Fruit fly (Drosophila melanogaster) whole organism, pupa: ENCODE results near the gene CG13365.
A peak's percentile ranks its signal among the peaks of the same experiment; 100 is the strongest.

Source experiments
- CG14655 ChIP-seq: fragments of 200-800 bp; sonication (Bioruptor generic); optimal IDR thresholded peaks from 3 replicates; lab custom pipeline; 2017; ENCODE audit warnings: mild to moderate bottlenecking, missing biosample characterization, missing genetic modification reagents, missing genetic modification characterization
- CG17806 ChIP-seq: fragments of 200-800 bp; sonication (Bioruptor generic); optimal IDR thresholded peaks from 2 replicates; lab custom pipeline; 2018; ENCODE audit warnings: missing biosample characterization, mild to moderate bottlenecking, missing genetic modification characterization, moderate library complexity
- CG34367 ChIP-seq: fragments of 200-800 bp; sonication (Bioruptor generic); optimal IDR thresholded peaks from 2 replicates; lab custom pipeline; 2018; ENCODE audit warnings: missing biosample characterization, mild to moderate bottlenecking, missing genetic modification characterization
- CG8159 ChIP-seq: fragments of 200-800 bp; sonication (Bioruptor generic); optimal IDR thresholded peaks from 3 replicates; lab custom pipeline; 2018; ENCODE audit warnings: missing biosample characterization, mild to moderate bottlenecking, missing genetic modification characterization, moderate library complexity
- CG8301 ChIP-seq: fragments of 200-800 bp; sonication (Bioruptor generic); optimal IDR thresholded peaks from 2 replicates; lab custom pipeline; 2018; ENCODE audit warnings: missing biosample characterization, mild to moderate bottlenecking, missing genetic modification characterization
- CG9948 ChIP-seq: fragments of 200-800 bp; sonication (Bioruptor generic); optimal IDR thresholded peaks from 2 replicates; lab custom pipeline; 2018; ENCODE audit warnings: missing biosample characterization, mild to moderate bottlenecking, missing genetic modification characterization, moderate library complexity
- EcR ChIP-seq: fragments of 200-800 bp; sonication (Bioruptor generic); optimal IDR thresholded peaks from 3 replicates; lab custom pipeline; 2019; ENCODE audit warnings: missing biosample characterization, missing genetic modification characterization, mild to moderate bottlenecking, moderate library complexity, missing genetic modification reagents
- Ets98B ChIP-seq: fragments of 200-800 bp; sonication (Bioruptor generic); IDR thresholded peaks from 2 replicates; pipeline ENCODE4 v1.3.6; 2022; ENCODE audit warnings: missing biosample characterization, missing genetic modification characterization
- Snoo ChIP-seq: fragments of 200-800 bp; sonication (Bioruptor generic); optimal IDR thresholded peaks from 3 replicates; lab custom pipeline; 2017; ENCODE audit warnings: missing biosample characterization, mild to moderate bottlenecking, missing genetic modification characterization, inconsistent platforms
- fd96Ca ChIP-seq: fragments of 200-800 bp; sonication (Bioruptor generic); IDR thresholded peaks from 3 replicates; pipeline ENCODE4 v1.3.6; 2022; ENCODE audit warnings: missing biosample characterization, missing genetic modification characterization
- rn ChIP-seq: fragments of 200-800 bp; sonication (Bioruptor generic); IDR thresholded peaks from 2 replicates; pipeline ENCODE4 v1.3.6; 2022; ENCODE audit warnings: missing biosample characterization, missing genetic modification characterization

DNA sequence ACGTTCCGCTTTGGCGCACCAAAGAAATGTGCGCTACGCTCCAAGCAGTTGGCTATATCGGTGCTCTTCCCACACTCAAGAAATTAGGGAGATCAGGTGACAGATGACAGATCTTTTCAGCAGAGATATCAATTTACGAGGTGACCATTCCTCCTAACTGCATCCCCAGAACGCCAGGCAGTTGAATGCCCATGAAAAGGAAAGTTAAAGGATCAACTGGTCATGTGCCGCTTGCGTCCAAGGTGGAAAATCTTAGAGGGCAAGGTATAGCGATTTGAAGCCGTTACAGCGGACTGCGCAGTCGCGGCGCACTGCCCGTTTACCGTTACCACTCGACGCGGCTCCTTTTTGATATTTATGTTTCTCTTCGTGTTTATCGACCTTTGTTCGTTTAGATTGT, 2.4 kb downstream of the CG13365 start:
- TF ChIP-seq CG9948 (tag; lab: Kevin White, UChicago) (no peak), EcR (GFP tag; lab: Kevin White, UChicago) (no peak), Ets98B (GFP tag; lab: Robert Waterston, UW) (no peak), rn (no peak), CG14655 (no peak), CG8159 (no peak), Snoo (tag; lab: Kevin White, UChicago) (no peak), CG17806 (tag; lab: Kevin White, UChicago) (no peak), CG34367 (tag; lab: Kevin White, UChicago) (no peak), fd96Ca (GFP tag; lab: Robert Waterston, UW) (no peak), CG8301 (tag; lab: Kevin White, UChicago) (peak; percentile 1)
